Worm (Caenorhabditis elegans) whole organism, L4/young adult: ENCODE data around the gene ZK1248.15.
"Not testable (repeated sequence)": the region's sequence is repeated elsewhere in the genome, so short reads cannot be mapped to it uniquely, and the experiment has no call there.

Experiments used
- W03F9.2 ChIP-seq: fragments of 150-350 bp; optimal IDR thresholded peaks from 2 replicates; lab custom pipeline; 2014; ENCODE audit warnings: missing biosample characterization, missing genetic modification characterization
- dao-5 ChIP-seq: sonication (generic microtip); optimal IDR thresholded peaks from 2 replicates; lab custom pipeline; 2016; ENCODE audit warnings: missing genotype, missing genetic modification characterization, moderate library complexity, missing compliant biosample characterization
- him-1 ChIP-seq: sonication (generic microtip); optimal IDR thresholded peaks from 2 replicates; lab custom pipeline; 2016; ENCODE audit warnings: missing genotype, missing genetic modification reagents, missing genetic modification characterization, missing compliant biosample characterization

Gene ZK1248.15

ce11 chrII:5838453-5838852 is at the start of gene ZK1248.15:
Gene ZK1248.15, minus strand, starts transcription at chrII:5838553.
- TF ChIP-seq him-1 (tag; lab: Kevin White, UChicago) (no peak), W03F9.2 (tag; lab: Kevin White, UChicago) (no peak), dao-5 (tag; lab: Kevin White, UChicago) (no peak)

DNA sequence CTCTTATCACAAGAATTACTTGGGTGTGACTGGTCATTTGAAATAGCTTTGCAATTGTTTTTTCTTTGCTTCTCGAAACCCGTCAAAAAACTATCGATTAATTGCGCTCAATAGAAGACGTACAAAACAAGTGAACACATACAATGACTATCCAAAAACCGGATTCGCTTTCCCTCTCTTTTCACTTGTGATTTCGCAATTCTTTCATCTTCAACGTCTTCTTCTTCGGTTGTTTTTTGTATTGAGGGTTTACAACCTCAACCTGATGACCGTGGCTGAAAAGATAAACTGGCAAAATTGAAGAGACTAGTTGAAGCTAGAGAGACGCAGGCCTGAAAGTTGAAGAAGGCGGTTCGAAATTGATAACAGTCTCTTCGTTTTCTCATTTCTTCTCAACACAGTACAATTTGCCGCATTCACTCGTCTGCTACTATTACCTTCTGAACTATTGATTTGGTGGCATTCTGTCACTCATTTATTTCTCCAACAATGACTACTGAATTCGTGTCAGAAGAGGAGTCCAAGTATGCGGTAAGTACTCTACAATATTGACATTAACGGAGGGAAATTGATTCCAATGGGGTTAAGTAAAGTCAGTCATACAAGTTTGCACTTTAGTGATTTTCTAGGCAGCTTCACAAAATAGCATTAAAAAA is 47.7 kb upstream of the ZK1248.15 start:
- no peak for TF ChIP-seq W03F9.2 (tag; lab: Kevin White, UChicago)
- no peak for TF ChIP-seq him-1 (tag; lab: Kevin White, UChicago)
- no peak for TF ChIP-seq dao-5 (tag; lab: Kevin White, UChicago)

DNA sequence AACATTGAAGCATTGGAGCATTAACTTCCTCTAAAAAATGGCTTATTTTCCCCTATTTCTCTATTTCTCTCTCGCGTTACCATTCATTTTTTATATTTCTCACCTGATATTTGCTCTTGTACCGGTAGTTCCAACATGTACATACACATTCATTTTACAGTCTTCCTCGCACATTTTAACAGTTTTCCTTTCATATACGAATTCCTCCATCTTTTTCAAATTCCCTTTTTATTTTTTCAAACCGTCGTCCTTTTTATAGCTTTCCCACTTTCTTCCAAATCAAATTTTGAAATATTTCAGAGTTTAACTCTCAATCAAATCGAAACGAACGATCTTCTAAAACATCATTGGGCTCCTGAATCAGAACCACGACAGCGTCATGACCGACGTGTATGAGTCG is 45.9 kb upstream of the ZK1248.15 start, which contains the start of gene rfip-1:
Gene rfip-1 (plus strand): TSS at position 301 of the 400 bp plus-strand sequence.
- TF ChIP-seq dao-5 (tag; lab: Kevin White, UChicago) (no peak), W03F9.2 (tag; lab: Kevin White, UChicago) (no peak), him-1 (tag; lab: Kevin White, UChicago) (no peak)

DNA sequence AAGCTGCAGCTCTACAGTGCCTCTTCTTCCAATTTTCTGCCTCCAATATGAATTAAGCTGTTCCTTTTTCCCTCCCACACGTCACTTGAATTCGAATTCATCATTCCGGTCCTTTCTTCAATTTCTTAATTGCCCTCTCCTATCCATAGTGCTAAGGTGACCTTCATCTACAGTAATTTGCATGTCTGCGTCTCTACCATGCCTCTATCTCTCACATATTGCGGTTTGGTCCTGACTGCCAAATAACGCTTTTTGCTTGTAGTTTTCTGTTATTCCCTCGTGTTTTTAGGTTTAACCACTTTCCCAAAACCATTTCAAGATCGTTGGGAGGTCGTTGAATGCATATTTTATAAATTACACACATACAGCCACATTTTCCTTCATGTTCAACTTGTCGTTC is 42.3 kb upstream of the ZK1248.15 start:
- TF ChIP-seq dao-5 (tag; lab: Kevin White, UChicago) (no peak), W03F9.2 (tag; lab: Kevin White, UChicago) (no peak), him-1 (tag; lab: Kevin White, UChicago) (no peak)

DNA sequence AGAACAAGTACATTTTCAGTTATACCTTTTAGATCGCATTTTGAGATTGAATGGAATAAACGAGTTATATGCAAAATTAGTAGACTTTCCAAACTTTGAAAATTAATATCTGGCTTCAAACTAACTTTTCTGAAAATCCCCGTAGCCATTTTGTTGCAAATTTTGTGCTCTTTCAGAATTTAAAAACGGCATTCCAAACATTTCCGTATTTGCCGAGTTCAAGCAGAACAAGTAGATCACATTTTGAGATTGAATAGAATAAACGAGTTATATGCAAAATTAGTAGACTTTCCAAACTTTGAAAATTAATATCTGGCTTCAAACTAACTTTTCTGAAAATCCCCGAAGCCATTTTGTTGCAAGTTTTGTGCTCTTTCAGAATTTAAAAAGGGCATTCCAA is 38.2 kb upstream of the ZK1248.15 start, which contains the start of gene F55C12.2:
Gene F55C12.2 (plus strand): TSS at position 301 of the 400 bp plus-strand sequence.
- not testable (repeated sequence) for TF ChIP-seq him-1, W03F9.2, dao-5 (tag; lab: Kevin White, UChicago)

- no peak for TF ChIP-seq him-1 (tag; lab: Kevin White, UChicago)
- no peak for TF ChIP-seq W03F9.2 (tag; lab: Kevin White, UChicago)
- TF ChIP-seq dao-5 (tag; lab: Kevin White, UChicago) = no peak
Observed at ce11 chrII:5876053-5876452, 37.7 kb upstream of the ZK1248.15 start, which contains the start of gene F55C12.6. Gene F55C12.6, minus strand, starts transcription at chrII:5876153.

DNA sequence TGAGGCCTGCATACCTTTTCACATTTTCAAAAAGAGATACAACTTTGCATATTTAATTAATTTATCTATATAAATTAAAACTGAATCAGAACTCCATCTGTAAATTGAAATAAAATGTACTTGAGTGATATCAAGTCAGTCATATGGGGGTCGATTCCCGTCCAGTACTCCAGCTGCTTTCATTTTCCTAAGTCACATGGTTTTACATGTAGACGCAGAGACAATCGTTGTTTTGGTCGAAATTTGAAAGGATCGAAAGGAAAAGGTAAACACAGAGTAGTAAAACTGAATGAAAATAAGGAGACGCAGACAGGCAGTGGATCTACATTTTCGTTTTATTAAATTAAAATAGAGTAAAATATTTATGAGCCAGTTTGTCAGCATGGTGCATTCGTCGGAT is 35.8 kb upstream of the ZK1248.15 start:
- no peak for TF ChIP-seq W03F9.2 (tag; lab: Kevin White, UChicago)
- no peak for TF ChIP-seq him-1 (tag; lab: Kevin White, UChicago)
- no peak for TF ChIP-seq dao-5 (tag; lab: Kevin White, UChicago)

DNA sequence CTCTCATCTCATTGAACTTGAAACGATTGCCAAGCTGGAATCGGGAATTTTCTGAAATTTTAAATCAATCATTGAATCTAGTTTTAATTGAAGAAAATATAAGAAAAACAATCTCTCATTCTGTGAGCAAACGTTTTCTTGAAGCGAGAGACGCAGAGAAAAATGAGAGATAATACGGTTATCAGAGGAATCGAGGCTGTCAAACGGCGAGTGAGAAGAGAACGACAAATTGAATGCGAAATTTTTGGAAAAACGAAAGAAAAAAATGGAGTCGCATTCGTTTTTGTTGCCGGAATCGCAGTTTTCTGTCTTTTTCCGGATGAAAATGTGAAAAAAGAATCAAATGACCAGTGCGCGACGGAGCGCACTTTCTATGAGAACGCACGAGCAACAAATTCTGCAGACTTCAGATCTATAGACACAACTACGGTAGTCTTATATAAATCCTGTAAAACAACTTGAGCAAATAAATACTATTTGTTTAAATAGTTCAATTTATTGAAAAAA is 35.3 kb upstream of the ZK1248.15 start, which contains the start of gene tex-2:
Gene tex-2 (minus strand): TSS at position 51 of the 507 bp plus-strand sequence.
- TF ChIP-seq him-1 (tag; lab: Kevin White, UChicago) (no peak), W03F9.2 (tag; lab: Kevin White, UChicago) (peak; percentile 23)

DNA sequence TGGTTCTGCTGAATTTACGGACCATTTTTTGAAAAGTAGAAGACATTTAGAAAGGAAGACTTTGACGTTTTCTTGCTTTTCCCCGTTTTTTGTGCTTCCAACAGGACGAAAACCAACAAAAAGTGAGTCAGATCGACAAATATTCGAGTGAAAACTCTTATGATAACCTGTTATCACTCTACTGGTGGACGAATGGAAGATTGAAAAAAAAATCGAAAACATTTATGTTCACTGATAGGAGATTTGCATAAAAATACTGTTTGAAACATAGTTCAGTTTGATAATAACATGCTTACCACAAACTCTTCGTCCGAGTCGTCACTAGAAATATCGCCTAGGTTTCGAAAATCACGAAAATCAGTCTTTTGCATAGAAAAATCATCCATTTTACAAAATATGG is 34.1 kb upstream of the ZK1248.15 start:
- no peak for TF ChIP-seq dao-5 (tag; lab: Kevin White, UChicago)
- no peak for TF ChIP-seq W03F9.2 (tag; lab: Kevin White, UChicago)
- TF ChIP-seq him-1 (tag; lab: Kevin White, UChicago) = no peak

ce11 chrII:5871508-5871907 is 33.2 kb upstream of the ZK1248.15 start:
- TF ChIP-seq him-1 (tag; lab: Kevin White, UChicago) (no peak), dao-5 (tag; lab: Kevin White, UChicago) (no peak), W03F9.2 (tag; lab: Kevin White, UChicago) (no peak)

DNA sequence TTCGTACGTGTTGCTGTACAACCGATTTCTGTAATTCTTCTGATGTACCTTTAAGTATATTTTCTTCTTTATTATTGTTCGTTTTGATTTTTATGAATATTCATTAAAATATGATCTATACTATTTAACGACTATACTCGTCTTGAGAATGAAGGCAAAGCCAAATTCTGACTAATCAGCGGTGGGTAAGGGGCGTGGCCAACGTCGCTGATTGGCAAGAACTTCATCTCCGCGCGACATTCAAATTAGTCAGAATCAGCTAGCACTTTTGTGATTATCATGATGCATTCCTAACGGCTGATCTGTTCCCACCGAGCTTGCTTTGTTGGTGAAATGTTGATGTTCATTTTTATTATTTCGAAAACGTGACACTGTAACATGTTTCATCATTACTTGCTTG is 28.6 kb upstream of the ZK1248.15 start:
- TF ChIP-seq dao-5 (tag; lab: Kevin White, UChicago) (no peak), him-1 (tag; lab: Kevin White, UChicago) (no peak), W03F9.2 (tag; lab: Kevin White, UChicago) (no peak)

ce11 chrII:5865405-5866308 is 27.3 kb upstream of the ZK1248.15 start, which contains the start of gene F55C12.19:
Gene F55C12.19, plus strand, starts transcription at chrII:5866139.
- TF ChIP-seq dao-5 (tag; lab: Kevin White, UChicago) (no peak), him-1 (tag; lab: Kevin White, UChicago) (no peak), W03F9.2 (tag; lab: Kevin White, UChicago) (no peak)

DNA sequence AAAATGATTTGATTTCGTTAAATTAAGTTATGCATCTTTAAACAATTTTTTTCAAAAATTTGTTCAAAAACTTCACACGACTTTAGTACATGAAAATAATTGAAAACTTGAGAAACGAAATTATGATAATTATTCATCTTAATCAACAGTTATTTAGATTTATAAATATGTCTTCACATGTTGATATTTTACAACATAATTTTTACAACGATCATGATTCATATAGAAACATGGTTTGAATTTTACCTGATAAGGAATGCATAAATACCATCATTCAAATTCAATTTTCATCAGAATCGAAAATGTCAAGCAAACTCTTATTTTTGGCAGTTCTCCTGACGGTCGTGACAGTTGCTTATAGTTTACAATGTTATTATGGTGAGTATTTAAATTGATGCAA is 25.5 kb upstream of the ZK1248.15 start, which contains the start of gene tag-234:
Gene tag-234 (plus strand): TSS at position 301 of the 400 bp plus-strand sequence.
- no peak for TF ChIP-seq W03F9.2 (tag; lab: Kevin White, UChicago)
- TF ChIP-seq him-1 (tag; lab: Kevin White, UChicago) = no peak
- no peak for TF ChIP-seq dao-5 (tag; lab: Kevin White, UChicago)
